Fruit fly (Drosophila melanogaster) whole organism, embryonic: Measurements from ENCODE around the gene tub.
A peak's percentile ranks its signal among the peaks of the same experiment; 100 is the strongest.

Experiments used
- B-H2 ChIP-seq: fragments of 200-800 bp; sonication (Bioruptor generic); optimal IDR thresholded peaks from 2 replicates; lab custom pipeline; 2018; ENCODE audit warnings: missing biosample characterization, mild to moderate bottlenecking, missing genetic modification characterization
- CG1024 ChIP-seq: fragments of 200-800 bp; sonication (Bioruptor generic); IDR thresholded peaks from 2 replicates; pipeline ENCODE4 v1.3.6; 2022; ENCODE audit warnings: missing biosample characterization, missing genetic modification characterization
- CG11695 ChIP-seq: fragments of 200-800 bp; sonication (Bioruptor generic); IDR thresholded peaks from 3 replicates; pipeline ENCODE4 v1.3.6; 2022; ENCODE audit warnings: missing biosample characterization, missing genetic modification characterization
- CG13296 ChIP-seq: fragments of 200-800 bp; sonication (Bioruptor generic); optimal IDR thresholded peaks from 3 replicates; lab custom pipeline; 2018; ENCODE audit warnings: missing biosample characterization, mild to moderate bottlenecking, missing genetic modification characterization
- CG15479 ChIP-seq: fragments of 200-800 bp; sonication (Bioruptor generic); optimal IDR thresholded peaks from 3 replicates; lab custom pipeline; 2019; ENCODE audit warnings: missing biosample characterization, mild to moderate bottlenecking, missing genetic modification characterization, moderate library complexity
- CG18011 ChIP-seq: fragments of 200-800 bp; sonication (Bioruptor generic); optimal IDR thresholded peaks from 2 replicates; lab custom pipeline; 2017; ENCODE audit warnings: missing biosample characterization, missing genetic modification characterization, mild to moderate bottlenecking, moderate library complexity, missing genotype
- CG1832 ChIP-seq: fragments of 200-800 bp; sonication (Bioruptor generic); optimal IDR thresholded peaks from 2 replicates; lab custom pipeline; 2017; ENCODE audit warnings: missing biosample characterization, mild to moderate bottlenecking, missing genetic modification characterization, inconsistent platforms
- CG18476 ChIP-seq: fragments of 200-800 bp; sonication (Bioruptor generic); optimal IDR thresholded peaks from 2 replicates; lab custom pipeline; 2016; ENCODE audit warnings: missing biosample characterization, mild to moderate bottlenecking, missing genetic modification characterization
- CG33557 ChIP-seq: fragments of 200-800 bp; sonication (Bioruptor generic); optimal IDR thresholded peaks from 2 replicates; lab custom pipeline; 2019; ENCODE audit warnings: missing biosample characterization, mild to moderate bottlenecking, missing genetic modification characterization, moderate library complexity
- CG6689 ChIP-seq: fragments of 200-800 bp; sonication (Bioruptor generic); IDR thresholded peaks from 2 replicates; pipeline ENCODE4 v1.3.6; 2022; ENCODE audit warnings: missing biosample characterization, missing genetic modification characterization
- CG7271 ChIP-seq: fragments of 200-800 bp; sonication (Bioruptor generic); optimal IDR thresholded peaks from 2 replicates; lab custom pipeline; 2018; ENCODE audit warnings: missing biosample characterization, mild to moderate bottlenecking, missing genetic modification characterization, moderate library complexity
- CG7372 ChIP-seq: fragments of 200-800 bp; sonication (Bioruptor generic); IDR thresholded peaks from 2 replicates; pipeline ENCODE4 v1.3.6; 2022; ENCODE audit warnings: missing biosample characterization, missing genetic modification characterization
- CG8478 ChIP-seq: fragments of >200 bp; optimal IDR thresholded peaks from 2 replicates; lab custom pipeline; 2018
- CG9932 ChIP-seq: fragments of 200-800 bp; sonication (Bioruptor generic); IDR thresholded peaks from 2 replicates; pipeline ENCODE4 v1.3.6; 2022; ENCODE audit warnings: missing biosample characterization, missing genetic modification characterization
- D ChIP-seq, 2 experiments: fragments of 200-800 bp in 1 of 2; fragments of >200 bp in 1 of 2; sonication (Bioruptor generic) in 1 of 2; optimal IDR thresholded peaks; 2 replicates in 1 of 2; 3 replicates in 1 of 2; lab custom pipeline; 2017; ENCODE audit warnings: mild to moderate bottlenecking in 1 of 2, missing biosample characterization in 1 of 2, missing genetic modification characterization in 1 of 2, missing genetic modification reagents in 1 of 2
- Dref ChIP-seq: fragments of 200-800 bp; sonication (Bioruptor generic); IDR thresholded peaks from 2 replicates; pipeline ENCODE4 v1.3.6; 2022; ENCODE audit warnings: missing biosample characterization, missing genetic modification characterization
- Ets65A ChIP-seq: fragments of 200-800 bp; sonication (Bioruptor generic); peaks from one replicate; lab custom pipeline; 2016; ENCODE audit warnings: missing biosample characterization, missing genetic modification characterization
- MESR4 ChIP-seq: fragments of 200-800 bp; sonication (Bioruptor generic); optimal IDR thresholded peaks from 2 replicates; lab custom pipeline; 2018; ENCODE audit warnings: missing biosample characterization, mild to moderate bottlenecking, missing genetic modification characterization, moderate library complexity
- NC2β ChIP-seq: fragments of 200-800 bp; sonication (Bioruptor generic); optimal IDR thresholded peaks from 2 replicates; lab custom pipeline; 2016; ENCODE audit warnings: missing biosample characterization, missing genetic modification characterization
- Nf-YB ChIP-seq: fragments of 200-800 bp; sonication (Bioruptor generic); optimal IDR thresholded peaks from 3 replicates; lab custom pipeline; 2019; ENCODE audit warnings: missing biosample characterization, mild to moderate bottlenecking, missing genetic modification characterization, moderate library complexity
- Nf-YC ChIP-seq: fragments of 200-800 bp; optimal IDR thresholded peaks from 3 replicates; lab custom pipeline; 2019; ENCODE audit warnings: missing biosample characterization, mild to moderate bottlenecking, missing genetic modification characterization, moderate library complexity
- Sox102F ChIP-seq: fragments of 200-800 bp; sonication (Bioruptor generic); optimal IDR thresholded peaks from 2 replicates; lab custom pipeline; 2018; ENCODE audit warnings: missing biosample characterization, mild to moderate bottlenecking, missing genetic modification characterization, moderate library complexity
- Stat92E ChIP-seq, 3 experiments: fragments of >200 bp in 2 of 3; fragments of 200-800 bp in 1 of 3; sonication (Bioruptor generic) in 1 of 3; optimal IDR thresholded peaks; 2 replicates each; lab custom pipeline; 2017 to 2019; ENCODE audit warnings: missing biosample characterization in 3 of 3, missing genetic modification characterization in 3 of 3, mild to moderate bottlenecking in 1 of 3, moderate library complexity in 1 of 3
- ac ChIP-seq: fragments of 200-800 bp; sonication (Bioruptor generic); optimal IDR thresholded peaks from 3 replicates; lab custom pipeline; 2017; ENCODE audit warnings: missing biosample characterization, mild to moderate bottlenecking, missing genetic modification characterization
- ato ChIP-seq: fragments of 200-800 bp; sonication (Bioruptor generic); IDR thresholded peaks from 2 replicates; pipeline ENCODE4 v1.3.6; 2022; ENCODE audit warnings: missing biosample characterization, missing genetic modification characterization; ENCODE audit not compliant: partially characterized antibody
- cad ChIP-seq: fragments of >200 bp; optimal IDR thresholded peaks from 2 replicates; lab custom pipeline; 2017; ENCODE audit warnings: missing biosample characterization, missing genetic modification characterization
- chm ChIP-seq: fragments of 200-800 bp; sonication (Bioruptor generic); IDR thresholded peaks from 2 replicates; pipeline ENCODE4 v1.3.6; 2022; ENCODE audit warnings: missing biosample characterization, missing genetic modification characterization
- hkb ChIP-seq, 2 experiments: fragments of 200-800 bp in 1 of 2; fragments of >200 bp in 1 of 2; sonication (Bioruptor generic) in 1 of 2; IDR thresholded peaks in 1 of 2; optimal IDR thresholded peaks in 1 of 2; 2 replicates each; pipeline versions ENCODE4 v1.3.6 to Lab custom; 2017 to 2022; ENCODE audit warnings: missing biosample characterization in 1 of 2, missing genetic modification characterization in 1 of 2
- maf-S ChIP-seq: fragments of 200-800 bp; sonication (Bioruptor generic); optimal IDR thresholded peaks from 2 replicates; lab custom pipeline; 2016; ENCODE audit warnings: missing biosample characterization, missing genetic modification characterization
- mld ChIP-seq: fragments of 200-800 bp; sonication (Bioruptor generic); IDR thresholded peaks from 3 replicates; pipeline ENCODE4 v1.3.6; 2022; ENCODE audit warnings: missing biosample characterization, missing genetic modification characterization; ENCODE audit not compliant: partially characterized antibody
- otp ChIP-seq: fragments of 200-800 bp; sonication (Bioruptor generic); IDR thresholded peaks from 3 replicates; pipeline ENCODE4, ENCODE4 v1.3.6; 2022; ENCODE audit warnings: missing biosample characterization, missing genetic modification characterization
- p53 ChIP-seq: fragments of 200-800 bp; sonication (Bioruptor generic); optimal IDR thresholded peaks from 2 replicates; lab custom pipeline; 2016; ENCODE audit warnings: missing biosample characterization, missing genetic modification characterization
- phol ChIP-seq: fragments of 200-800 bp; sonication (Bioruptor generic); optimal IDR thresholded peaks from 3 replicates; lab custom pipeline; 2018; ENCODE audit warnings: missing biosample characterization, mild to moderate bottlenecking, missing genetic modification characterization, moderate library complexity
- repo ChIP-seq: fragments of 200-800 bp; sonication (Bioruptor generic); optimal IDR thresholded peaks from 2 replicates; lab custom pipeline; 2016; ENCODE audit warnings: missing biosample characterization, missing genetic modification characterization
- rib ChIP-seq: fragments of 200-800 bp; sonication (Bioruptor generic); IDR thresholded peaks from 2 replicates; pipeline ENCODE4 v1.3.6; 2022; ENCODE audit warnings: missing biosample characterization, missing genetic modification characterization
- sqz ChIP-seq: fragments of 200-800 bp; sonication (Bioruptor generic); optimal IDR thresholded peaks from 3 replicates; lab custom pipeline; 2018; ENCODE audit warnings: missing biosample characterization, mild to moderate bottlenecking, missing genetic modification characterization
- tll ChIP-seq, 2 experiments: fragments of 200-800 bp in 1 of 2; fragments of >200 bp in 1 of 2; sonication (Bioruptor generic) in 1 of 2; optimal IDR thresholded peaks; 2 replicates each; lab custom pipeline; 2017 to 2019; ENCODE audit warnings: missing biosample characterization in 2 of 2, missing genetic modification characterization in 2 of 2, mild to moderate bottlenecking in 1 of 2, moderate library complexity in 1 of 2
- twi ChIP-seq: fragments of 200-800 bp; optimal IDR thresholded peaks from 2 replicates; lab custom pipeline; 2019; ENCODE audit warnings: missing biosample characterization, mild to moderate bottlenecking, missing genetic modification characterization, moderate library complexity
- zen ChIP-seq: fragments of 200-800 bp; sonication (Bioruptor generic); optimal IDR thresholded peaks from 3 replicates; lab custom pipeline; 2018; ENCODE audit warnings: missing biosample characterization, mild to moderate bottlenecking, missing genetic modification characterization, moderate library complexity

Gene tub

dm6 chr3R:4348197-4348814 lies 39.2 kb upstream of the tub start:
- no peak for TF ChIP-seq sqz (GFP tag; lab: Kevin White, UChicago)
- TF ChIP-seq Dref: no peak
- TF ChIP-seq CG1832 (GFP tag; lab: Kevin White, UChicago): no peak
- TF ChIP-seq maf-S (GFP tag; lab: Kevin White, UChicago): no peak
- no peak for TF ChIP-seq Stat92E (GFP tag; optimal IDR thresholded peaks at IDR 0.05; lab: Kevin White, UChicago)
- peak; percentile 63 for TF ChIP-seq CG7271 (tag; lab: Kevin White, UChicago)
- TF ChIP-seq CG11695 (GFP tag; lab: Robert Waterston, UW): no peak
- TF ChIP-seq repo (GFP tag; lab: Kevin White, UChicago): no peak
- no peak for TF ChIP-seq B-H2 (GFP tag; lab: Kevin White, UChicago)
- TF ChIP-seq Ets65A: peak; percentile 65
- no peak for TF ChIP-seq mld
- TF ChIP-seq CG18476 (GFP tag; lab: Kevin White, UChicago): no peak
- TF ChIP-seq CG1024 (GFP tag; lab: Robert Waterston, UW): no peak
- TF ChIP-seq otp: no peak
- TF ChIP-seq twi: peak; percentile 18
- peak; percentile 98 for TF ChIP-seq CG15479
- peak; percentile 97 for TF ChIP-seq cad (GFP tag; lab: Kevin White, UChicago)
- peak in 1 of 2 experiments; percentile 92 for TF ChIP-seq tll (GFP tag; optimal IDR thresholded peaks at IDR 0.05; lab: Kevin White, UChicago)
- TF ChIP-seq CG6689 (GFP tag; lab: Robert Waterston, UW): no peak
- no peak for TF ChIP-seq hkb (optimal IDR thresholded peaks at IDR 0.05; lab: Kevin White, UChicago)
- no peak for TF ChIP-seq hkb (GFP tag; IDR thresholded peaks at IDR 0.05; lab: Robert Waterston, UW)
- TF ChIP-seq Sox102F (GFP tag; lab: Kevin White, UChicago): no peak
- no peak for TF ChIP-seq rib
- TF ChIP-seq D (optimal IDR thresholded peaks at IDR 0.05; lab: Kevin White, UChicago): peak; percentile 91
- TF ChIP-seq D (GFP tag; optimal IDR thresholded peaks at IDR 0.05; lab: Kevin White, UChicago): no peak
- TF ChIP-seq zen (tag; lab: Kevin White, UChicago): peak; percentile 83

dm6 chr3R:4350199-4350598 lies 37.3 kb upstream of the tub start:
- TF ChIP-seq NC2β (GFP tag; lab: Kevin White, UChicago) (no peak), phol (peak; percentile 35), chm (GFP tag; lab: Robert Waterston, UW) (no peak), ato (GFP tag; lab: Robert Waterston, UW) (no peak), CG9932 (no peak), CG33557 (GFP tag; lab: Kevin White, UChicago) (no peak), CG7372 (GFP tag; lab: Robert Waterston, UW) (no peak), Nf-YB (GFP tag; lab: Kevin White, UChicago) (peak; percentile 73), CG13296 (no peak), CG8478 (peak; percentile 8), MESR4 (GFP tag; lab: Kevin White, UChicago) (no peak), CG18011 (GFP tag; lab: Kevin White, UChicago) (peak; percentile 41), ac (GFP tag; lab: Kevin White, UChicago) (peak; percentile 11), Nf-YC (peak; percentile 50), p53 (GFP tag; lab: Kevin White, UChicago) (no peak)
